Fruit fly (Drosophila melanogaster): Measurements from ENCODE around the gene CG6276.
A peak's percentile ranks its signal among the peaks of the same experiment; 100 is the strongest.

Gene CG6276

DNA sequence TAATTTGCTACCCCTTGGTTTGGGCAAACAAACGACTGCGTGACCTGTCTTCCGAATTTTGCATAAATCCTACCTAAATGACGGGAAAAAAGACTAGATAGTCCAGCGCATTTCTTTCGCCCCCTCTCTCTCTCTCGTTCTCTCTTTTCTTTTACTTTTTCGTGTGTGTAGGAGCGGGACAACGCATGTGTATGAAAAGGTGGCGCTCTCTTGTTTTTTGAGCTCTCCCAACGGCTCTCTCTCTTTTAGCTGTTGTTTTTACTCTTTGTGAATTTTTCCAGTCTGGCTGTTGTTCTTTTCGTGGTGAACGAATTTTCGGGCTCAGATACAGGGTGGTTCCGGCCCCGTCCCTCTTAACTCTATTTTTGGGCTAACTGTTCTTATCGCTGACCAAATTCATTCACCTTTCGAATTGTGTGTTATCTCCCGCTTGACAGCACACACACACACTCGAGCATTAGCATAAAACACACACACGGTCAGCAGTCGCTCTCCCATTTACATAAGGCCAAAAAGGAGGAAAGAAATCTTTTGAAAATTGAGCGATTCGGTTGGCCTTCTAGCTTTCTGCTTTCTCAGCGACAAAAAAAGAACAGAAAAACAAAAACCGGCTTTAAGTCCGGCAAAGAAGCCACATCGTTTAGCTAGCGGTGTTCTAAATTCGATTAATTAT is 28.2 kb downstream of the CG6276 start:
- no peak for TF ChIP-seq CG8301 (tag; optimal IDR thresholded peaks at IDR 0.05)
- peak; percentile 38 for TF ChIP-seq EcR (GFP tag; optimal IDR thresholded peaks at IDR 0.05)
- no peak for TF ChIP-seq CG10348 (GFP tag; IDR thresholded peaks at IDR 0.05)
- TF ChIP-seq Pif1B (GFP tag; optimal IDR thresholded peaks at IDR 0.05), result no peak
- TF ChIP-seq rn (GFP tag; IDR thresholded peaks at IDR 0.05), result no peak
- TF ChIP-seq Snoo (tag; optimal IDR thresholded peaks at IDR 0.05), result no peak
- TF ChIP-seq CG17806 (tag; optimal IDR thresholded peaks at IDR 0.05), result no peak
- peak; percentile 49 for TF ChIP-seq CG15710 (tag; optimal IDR thresholded peaks at IDR 0.05)
- TF ChIP-seq CG14655 (GFP tag; optimal IDR thresholded peaks at IDR 0.05), result no peak
- TF ChIP-seq CG9948 (tag; optimal IDR thresholded peaks at IDR 0.05), result no peak
- TF ChIP-seq fd96Ca (GFP tag; IDR thresholded peaks at IDR 0.05), result no peak
- TF ChIP-seq CG34367 (tag; optimal IDR thresholded peaks at IDR 0.05), result peak; percentile 43
- TF ChIP-seq CG13204 (GFP tag; optimal IDR thresholded peaks at IDR 0.05), result peak; percentile 55
- TF ChIP-seq gl (tag; optimal IDR thresholded peaks at IDR 0.05), result peak; percentile 21
- no peak for TF ChIP-seq Ets98B (GFP tag; IDR thresholded peaks at IDR 0.05)
- TF ChIP-seq CG12605 (GFP tag; IDR thresholded peaks at IDR 0.05), result no peak
- no peak for TF ChIP-seq CG4496 (GFP tag; IDR thresholded peaks at IDR 0.05)

DNA sequence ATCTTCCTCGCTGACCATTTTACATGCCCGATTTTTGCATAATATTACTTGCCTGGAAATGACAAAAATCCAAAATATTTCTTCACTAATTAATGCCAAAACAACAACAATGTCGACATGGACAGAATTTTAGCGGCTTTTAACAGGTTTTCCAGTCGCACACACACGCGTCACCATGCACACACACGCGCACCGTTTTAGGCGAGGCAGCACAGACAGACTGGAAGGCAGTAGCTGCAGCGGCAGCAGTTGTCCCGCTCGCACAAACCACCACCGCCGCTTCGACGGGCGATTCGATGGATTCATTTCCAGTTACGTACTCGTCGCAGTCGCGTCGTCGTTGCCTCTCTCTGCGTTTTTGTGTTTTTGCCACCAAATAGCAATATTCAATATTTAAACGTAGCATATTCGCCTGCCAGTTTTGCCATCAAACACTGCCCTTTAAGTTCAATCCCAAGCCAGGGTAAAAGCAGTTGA is 29.2 kb downstream of the CG6276 start, which contains the start of gene CG45218:
TSS of gene CG45218 (minus strand) at position 158 of the 477 bp plus-strand sequence.
- TF ChIP-seq Snoo (tag; optimal IDR thresholded peaks at IDR 0.05), result peak; percentile 19
- TF ChIP-seq CG8301 (tag; optimal IDR thresholded peaks at IDR 0.05), result no peak
- peak; percentile 17 for TF ChIP-seq EcR (GFP tag; optimal IDR thresholded peaks at IDR 0.05)
- peak; percentile 18 for TF ChIP-seq CG13204 (GFP tag; optimal IDR thresholded peaks at IDR 0.05)
- no peak for TF ChIP-seq CG8159 (tag; optimal IDR thresholded peaks at IDR 0.05)

DNA sequence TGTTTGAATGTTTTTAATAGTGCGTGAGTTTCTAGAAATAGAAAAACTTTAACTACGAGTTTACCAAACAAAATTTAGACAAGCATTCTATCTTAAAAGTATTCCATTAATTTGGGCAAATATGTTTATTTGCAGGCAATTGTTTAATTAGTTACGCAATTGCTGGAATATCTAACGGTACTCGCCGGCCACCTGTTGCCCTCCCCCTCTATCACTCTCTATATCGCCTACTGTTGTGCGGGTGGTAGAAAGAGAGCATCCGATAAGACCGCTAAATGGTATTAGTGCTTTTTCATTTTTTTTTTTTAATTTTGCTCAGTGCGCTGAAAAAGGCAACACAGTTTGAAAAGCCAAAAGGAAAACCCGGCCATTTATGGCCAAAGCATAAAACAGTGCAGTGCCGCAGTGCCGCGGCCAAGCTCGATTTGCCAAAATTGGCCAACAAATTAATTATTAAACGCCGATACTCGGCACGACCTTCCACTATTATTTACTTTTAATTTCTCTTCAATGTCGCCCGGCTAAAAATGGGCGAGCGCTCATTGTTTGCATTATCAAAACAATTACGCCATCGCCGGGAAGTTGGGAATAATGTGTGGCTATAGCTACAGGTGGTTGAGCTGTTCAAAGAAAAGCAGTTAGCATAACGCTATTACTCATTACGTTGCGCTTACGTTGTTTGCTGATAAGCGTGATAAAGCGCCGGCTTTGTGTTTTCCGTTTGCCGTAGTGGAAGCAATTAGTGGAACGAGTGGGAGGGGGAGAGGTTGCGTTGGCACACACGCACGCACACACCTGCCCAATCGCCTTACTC is 29.8 kb downstream of the CG6276 start:
- TF ChIP-seq CG9948 (tag; optimal IDR thresholded peaks at IDR 0.05), result no peak
- TF ChIP-seq Pif1A (GFP tag; optimal IDR thresholded peaks at IDR 0.05), result no peak
- no peak for TF ChIP-seq rn (GFP tag; IDR thresholded peaks at IDR 0.05)
- no peak for TF ChIP-seq EcR (GFP tag; optimal IDR thresholded peaks at IDR 0.05)
- TF ChIP-seq Ets98B (GFP tag; IDR thresholded peaks at IDR 0.05), result no peak
- no peak for TF ChIP-seq CG34367 (tag; optimal IDR thresholded peaks at IDR 0.05)
- TF ChIP-seq CG12605 (GFP tag; IDR thresholded peaks at IDR 0.05), result no peak
- TF ChIP-seq CG8159 (tag; optimal IDR thresholded peaks at IDR 0.05), result no peak
- no peak for TF ChIP-seq CG13204 (GFP tag; optimal IDR thresholded peaks at IDR 0.05)
- TF ChIP-seq Pif1B (GFP tag; optimal IDR thresholded peaks at IDR 0.05), result no peak
- TF ChIP-seq CG10348 (GFP tag; IDR thresholded peaks at IDR 0.05), result no peak
- TF ChIP-seq CG14655 (GFP tag; optimal IDR thresholded peaks at IDR 0.05), result no peak
- no peak for TF ChIP-seq CG32121 (GFP tag; IDR thresholded peaks at IDR 0.05)
- TF ChIP-seq Snoo (tag; optimal IDR thresholded peaks at IDR 0.05), result no peak
- no peak for TF ChIP-seq gl (tag; optimal IDR thresholded peaks at IDR 0.05)

DNA sequence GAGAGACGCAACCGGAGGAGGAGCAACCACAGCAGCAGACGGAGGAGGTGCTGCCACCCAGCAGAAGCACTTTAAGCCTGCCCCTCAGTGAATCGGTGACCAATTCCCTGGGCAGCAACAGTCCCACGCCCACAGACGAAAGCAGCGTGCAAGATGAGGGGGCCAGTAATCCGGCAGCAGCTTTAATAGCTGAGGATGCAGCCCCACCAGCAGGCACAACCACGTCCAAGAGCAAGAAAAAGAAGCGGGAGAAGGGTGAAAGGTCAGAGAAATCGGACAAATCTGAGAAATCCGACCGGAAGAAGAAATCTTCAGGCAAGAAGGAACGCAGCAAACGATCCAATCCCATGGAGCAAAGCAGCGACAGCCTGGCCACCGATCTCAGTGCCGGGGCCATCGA is 31.1 kb downstream of the CG6276 start:
- TF ChIP-seq CG15710 (tag; optimal IDR thresholded peaks at IDR 0.05) (no peak), CG13204 (GFP tag; optimal IDR thresholded peaks at IDR 0.05) (no peak), CG12605 (GFP tag; IDR thresholded peaks at IDR 0.05) (no peak), D1 (tag; optimal IDR thresholded peaks at IDR 0.05) (no peak), Pif1A (GFP tag; optimal IDR thresholded peaks at IDR 0.05) (no peak), CG9948 (tag; optimal IDR thresholded peaks at IDR 0.05) (no peak), CG10348 (GFP tag; IDR thresholded peaks at IDR 0.05) (no peak), Ets98B (GFP tag; IDR thresholded peaks at IDR 0.05) (no peak), CG14655 (GFP tag; optimal IDR thresholded peaks at IDR 0.05) (no peak), CG17806 (tag; optimal IDR thresholded peaks at IDR 0.05) (no peak), CG4496 (GFP tag; IDR thresholded peaks at IDR 0.05) (no peak), Snoo (tag; optimal IDR thresholded peaks at IDR 0.05) (no peak), EcR (GFP tag; optimal IDR thresholded peaks at IDR 0.05) (no peak)

DNA sequence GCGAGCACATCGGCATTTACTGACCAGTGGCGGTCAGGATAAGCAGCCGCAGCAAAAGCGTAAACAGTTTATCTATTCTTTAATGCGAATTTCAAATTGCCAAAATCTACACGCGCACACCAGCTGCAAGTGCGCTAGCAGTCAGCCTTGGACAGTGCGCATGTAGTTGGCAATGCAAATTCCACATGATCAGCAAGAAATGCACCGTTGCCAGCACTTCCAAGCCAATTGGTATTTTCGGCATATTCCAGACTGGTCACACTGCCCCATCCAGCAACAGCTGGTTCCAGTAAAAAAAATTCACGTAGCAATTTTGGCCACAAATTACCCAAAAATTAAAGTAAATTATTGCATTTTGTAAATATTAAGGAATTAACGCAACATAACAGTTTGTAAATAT is 32.1 kb downstream of the CG6276 start:
- no peak for TF ChIP-seq CG12605 (GFP tag; IDR thresholded peaks at IDR 0.05)
- TF ChIP-seq CG34367 (tag; optimal IDR thresholded peaks at IDR 0.05), result no peak
- TF ChIP-seq EcR (GFP tag; optimal IDR thresholded peaks at IDR 0.05), result no peak
- no peak for TF ChIP-seq CG17806 (tag; optimal IDR thresholded peaks at IDR 0.05)
- no peak for TF ChIP-seq Pif1A (GFP tag; optimal IDR thresholded peaks at IDR 0.05)
- no peak for TF ChIP-seq CG10348 (GFP tag; IDR thresholded peaks at IDR 0.05)
- no peak for TF ChIP-seq Pif1B (GFP tag; optimal IDR thresholded peaks at IDR 0.05)

DNA sequence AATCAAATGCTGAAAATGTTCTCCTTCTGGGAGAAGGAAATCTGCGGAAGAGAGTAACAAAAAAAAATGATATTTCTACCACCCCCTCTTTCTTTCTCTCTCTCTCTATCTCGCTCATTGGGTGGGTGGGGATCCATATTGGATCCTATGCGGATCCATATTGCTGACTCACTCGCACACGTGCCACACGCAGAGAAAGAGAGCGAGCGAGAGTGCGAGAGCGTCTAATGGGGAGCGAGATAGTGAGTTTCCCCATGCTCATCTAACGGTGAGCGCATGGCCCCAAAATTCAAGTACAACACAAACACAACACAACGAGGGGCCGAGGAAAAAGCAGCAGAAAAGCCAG is 33.2 kb downstream of the CG6276 start:
- no peak for TF ChIP-seq CG32121 (GFP tag; IDR thresholded peaks at IDR 0.05)
- no peak for TF ChIP-seq gl (tag; optimal IDR thresholded peaks at IDR 0.05)
- TF ChIP-seq CG14655 (GFP tag; optimal IDR thresholded peaks at IDR 0.05), result no peak
- no peak for TF ChIP-seq D1 (tag; optimal IDR thresholded peaks at IDR 0.05)
- no peak for TF ChIP-seq Snoo (tag; optimal IDR thresholded peaks at IDR 0.05)
- no peak for TF ChIP-seq CG8159 (tag; optimal IDR thresholded peaks at IDR 0.05)
- TF ChIP-seq EcR (GFP tag; optimal IDR thresholded peaks at IDR 0.05), result no peak
- TF ChIP-seq CG17806 (tag; optimal IDR thresholded peaks at IDR 0.05), result no peak
- TF ChIP-seq fd96Ca (GFP tag; IDR thresholded peaks at IDR 0.05), result no peak
- TF ChIP-seq CG34367 (tag; optimal IDR thresholded peaks at IDR 0.05), result no peak
- no peak for TF ChIP-seq CG10348 (GFP tag; IDR thresholded peaks at IDR 0.05)

Data from whole organism, pupa.